Fruit fly (Drosophila melanogaster) whole organism, embryonic: Measurements from ENCODE around the gene stac.

Experiments
- Atf3 ChIP-seq: fragments of 200-800 bp; sonication (Bioruptor generic); optimal IDR thresholded peaks from 3 replicates; lab custom pipeline; 2016; ENCODE audit warnings: missing biosample characterization, missing genetic modification characterization
- Blimp-1 ChIP-seq: fragments of 200-800 bp; sonication (Bioruptor generic); optimal IDR thresholded peaks from 3 replicates; lab custom pipeline; 2018; ENCODE audit warnings: missing biosample characterization, missing genetic modification characterization, mild to moderate bottlenecking, moderate library complexity, missing genetic modification reagents
- CG11560 ChIP-seq: fragments of 200-800 bp; sonication (Bioruptor generic); IDR thresholded peaks from 3 replicates; pipeline ENCODE4 v1.3.6; 2022; ENCODE audit warnings: missing biosample characterization, missing genetic modification characterization
- CG11723 ChIP-seq: fragments of 200-800 bp; sonication (Bioruptor generic); optimal IDR thresholded peaks from 2 replicates; lab custom pipeline; 2017; ENCODE audit warnings: missing biosample characterization, mild to moderate bottlenecking, missing genetic modification characterization
- CG12071 ChIP-seq: fragments of 200-800 bp; sonication (Bioruptor generic); optimal IDR thresholded peaks from 3 replicates; lab custom pipeline; 2018; ENCODE audit warnings: missing biosample characterization, mild to moderate bottlenecking, missing genetic modification characterization
- CG13775 ChIP-seq: fragments of 200-800 bp; sonication (Bioruptor generic); optimal IDR thresholded peaks from 3 replicates; lab custom pipeline; 2017; ENCODE audit warnings: missing biosample characterization, mild to moderate bottlenecking, missing genetic modification characterization
- CG17359 ChIP-seq: fragments of 200-800 bp; sonication (Bioruptor generic); optimal IDR thresholded peaks from 3 replicates; lab custom pipeline; 2018; ENCODE audit warnings: missing biosample characterization, mild to moderate bottlenecking, missing genetic modification characterization, moderate library complexity
- CG34376 ChIP-seq: fragments of 200-800 bp; sonication (Bioruptor generic); optimal IDR thresholded peaks from 2 replicates; lab custom pipeline; 2018; ENCODE audit warnings: missing biosample characterization, mild to moderate bottlenecking, missing genetic modification characterization
- CG3995 ChIP-seq: fragments of 200-800 bp; sonication (Bioruptor generic); optimal IDR thresholded peaks from 3 replicates; lab custom pipeline; 2016; ENCODE audit warnings: missing biosample characterization, missing genetic modification characterization
- CG43689 ChIP-seq: fragments of 200-800 bp; sonication (Bioruptor generic); IDR thresholded peaks from 2 replicates; pipeline ENCODE4 v1.3.6; 2022; ENCODE audit warnings: missing biosample characterization, missing genetic modification characterization
- CG6854 ChIP-seq: fragments of 200-800 bp; sonication (Bioruptor generic); optimal IDR thresholded peaks from 3 replicates; lab custom pipeline; 2017; ENCODE audit warnings: missing biosample characterization, mild to moderate bottlenecking, missing genetic modification characterization
- CG7987 ChIP-seq: fragments of 200-800 bp; sonication (Bioruptor generic); optimal IDR thresholded peaks from 2 replicates; lab custom pipeline; 2018; ENCODE audit warnings: missing biosample characterization, mild to moderate bottlenecking, missing genetic modification characterization, moderate library complexity
- CG8388 ChIP-seq: fragments of 200-800 bp; sonication (Bioruptor generic); optimal IDR thresholded peaks from 2 replicates; lab custom pipeline; 2019; ENCODE audit warnings: missing biosample characterization, mild to moderate bottlenecking, missing genetic modification characterization, moderate library complexity
- D19B ChIP-seq: fragments of 200-800 bp; sonication (Bioruptor generic); optimal IDR thresholded peaks from 2 replicates; lab custom pipeline; 2017; ENCODE audit warnings: missing biosample characterization, mild to moderate bottlenecking, missing genetic modification characterization
- Dad ChIP-seq: fragments of 200-800 bp; sonication (Bioruptor generic); optimal IDR thresholded peaks from 3 replicates; lab custom pipeline; 2016; ENCODE audit warnings: missing biosample characterization, missing genetic modification characterization
- Ets65A ChIP-seq: fragments of 200-800 bp; sonication (Bioruptor generic); peaks from one replicate; lab custom pipeline; 2016; ENCODE audit warnings: missing biosample characterization, missing genetic modification characterization
- Ets97D ChIP-seq: fragments of 200-800 bp; sonication (Bioruptor generic); optimal IDR thresholded peaks from 3 replicates; lab custom pipeline; 2016; ENCODE audit warnings: missing biosample characterization, missing genetic modification characterization
- Fer2 ChIP-seq: fragments of 200-800 bp; sonication (Bioruptor generic); optimal IDR thresholded peaks from 2 replicates; lab custom pipeline; 2018; ENCODE audit warnings: missing biosample characterization, mild to moderate bottlenecking, missing genetic modification characterization, moderate library complexity
- Hmr ChIP-seq: fragments of 200-800 bp; sonication (Bioruptor generic); optimal IDR thresholded peaks from 3 replicates; lab custom pipeline; 2017; ENCODE audit warnings: mild to moderate bottlenecking, missing biosample characterization, missing genetic modification reagents, missing genetic modification characterization
- Jarid2 ChIP-seq: fragments of 200-800 bp; sonication (Bioruptor generic); optimal IDR thresholded peaks from 3 replicates; lab custom pipeline; 2017; ENCODE audit warnings: mild to moderate bottlenecking, missing biosample characterization, missing genetic modification reagents, missing genetic modification characterization
- MESR4 ChIP-seq: fragments of 200-800 bp; sonication (Bioruptor generic); optimal IDR thresholded peaks from 2 replicates; lab custom pipeline; 2018; ENCODE audit warnings: missing biosample characterization, mild to moderate bottlenecking, missing genetic modification characterization, moderate library complexity
- Myb ChIP-seq: fragments of 200-800 bp; sonication (Bioruptor generic); optimal IDR thresholded peaks from 2 replicates; lab custom pipeline; 2016; ENCODE audit warnings: missing biosample characterization, missing genetic modification characterization
- NFAT ChIP-seq: fragments of 200-800 bp; sonication (Bioruptor generic); IDR thresholded peaks from 2 replicates; pipeline ENCODE4 v1.3.6; 2022; ENCODE audit warnings: missing biosample characterization, missing genetic modification characterization
- Nf-YC ChIP-seq: fragments of 200-800 bp; optimal IDR thresholded peaks from 3 replicates; lab custom pipeline; 2019; ENCODE audit warnings: missing biosample characterization, mild to moderate bottlenecking, missing genetic modification characterization, moderate library complexity
- NfI ChIP-seq: fragments of 200-800 bp; sonication (Bioruptor generic); optimal IDR thresholded peaks from 3 replicates; lab custom pipeline; 2018; ENCODE audit warnings: missing biosample characterization, mild to moderate bottlenecking, missing genetic modification characterization, moderate library complexity
- Sry-β ChIP-seq: fragments of 200-800 bp; sonication (Bioruptor generic); optimal IDR thresholded peaks from 2 replicates; lab custom pipeline; 2018; ENCODE audit warnings: missing biosample characterization, mild to moderate bottlenecking, missing genetic modification characterization, moderate library complexity
- Stat92E ChIP-seq, 3 experiments: fragments of >200 bp in 2 of 3; fragments of 200-800 bp in 1 of 3; sonication (Bioruptor generic) in 1 of 3; optimal IDR thresholded peaks; 2 replicates each; lab custom pipeline; 2017 to 2019; ENCODE audit warnings: missing biosample characterization in 3 of 3, missing genetic modification characterization in 3 of 3, mild to moderate bottlenecking in 1 of 3, moderate library complexity in 1 of 3
- abd-A ChIP-seq: fragments of 200-800 bp; sonication (Bioruptor generic); optimal IDR thresholded peaks from 3 replicates; lab custom pipeline; 2019; ENCODE audit warnings: missing biosample characterization, mild to moderate bottlenecking, missing genetic modification characterization, moderate library complexity
- btn ChIP-seq: fragments of 200-800 bp; sonication (Bioruptor generic); optimal IDR thresholded peaks from 2 replicates; lab custom pipeline; 2016; ENCODE audit warnings: missing biosample characterization, missing genetic modification characterization
- cg ChIP-seq: fragments of 200-800 bp; sonication (Bioruptor generic); optimal IDR thresholded peaks from 3 replicates; lab custom pipeline; 2019; ENCODE audit warnings: missing biosample characterization, mild to moderate bottlenecking, missing genetic modification characterization, moderate library complexity
- corto ChIP-seq: fragments of 200-800 bp; sonication (Bioruptor generic); optimal IDR thresholded peaks from 2 replicates; lab custom pipeline; 2016; ENCODE audit warnings: missing biosample characterization, mild to moderate bottlenecking, missing genetic modification characterization, moderate library complexity
- cwo ChIP-seq: fragments of 200-800 bp; sonication (Bioruptor generic); optimal IDR thresholded peaks from 3 replicates; lab custom pipeline; 2017; ENCODE audit warnings: missing biosample characterization, missing genetic modification characterization, mild to moderate bottlenecking, moderate library complexity, missing genetic modification reagents
- dmrt99B ChIP-seq: fragments of 200-800 bp; sonication (Bioruptor generic); optimal IDR thresholded peaks from 2 replicates; lab custom pipeline; 2018; ENCODE audit warnings: missing biosample characterization, mild to moderate bottlenecking, missing genetic modification characterization, moderate library complexity
- exex ChIP-seq: fragments of 200-800 bp; sonication (Bioruptor generic); optimal IDR thresholded peaks from 4 replicates; lab custom pipeline; 2018; ENCODE audit warnings: missing biosample characterization, mild to moderate bottlenecking, missing genetic modification characterization, moderate library complexity
- fu2 ChIP-seq: fragments of 200-800 bp; sonication (Bioruptor generic); optimal IDR thresholded peaks from 2 replicates; lab custom pipeline; 2016; ENCODE audit warnings: missing biosample characterization, missing genetic modification characterization
- gfzf ChIP-seq: fragments of 200-800 bp; sonication (Bioruptor generic); optimal IDR thresholded peaks from 2 replicates; lab custom pipeline; 2016; ENCODE audit warnings: missing biosample characterization, mild to moderate bottlenecking, missing genetic modification characterization, moderate library complexity
- grn ChIP-seq: fragments of 200-800 bp; sonication (Bioruptor generic); optimal IDR thresholded peaks from 3 replicates; lab custom pipeline; 2017; ENCODE audit warnings: missing biosample characterization, missing genetic modification characterization
- gsb-n ChIP-seq: fragments of 200-800 bp; sonication (Bioruptor generic); optimal IDR thresholded peaks from 3 replicates; lab custom pipeline; 2018; ENCODE audit warnings: missing biosample characterization, mild to moderate bottlenecking, missing genetic modification characterization
- jumu ChIP-seq: fragments of 200-800 bp; sonication (Bioruptor generic); optimal IDR thresholded peaks from 3 replicates; lab custom pipeline; 2016; ENCODE audit warnings: missing biosample characterization, missing genetic modification characterization
- kni ChIP-seq: fragments of 200-800 bp; sonication (Bioruptor generic); optimal IDR thresholded peaks from 3 replicates; lab custom pipeline; 2017; ENCODE audit warnings: mild to moderate bottlenecking, missing biosample characterization, missing genetic modification reagents, missing genetic modification characterization
- lab ChIP-seq: fragments of 200-800 bp; sonication (Bioruptor generic); optimal IDR thresholded peaks from 3 replicates; lab custom pipeline; 2017; ENCODE audit warnings: missing biosample characterization, missing genetic modification characterization, mild to moderate bottlenecking, moderate library complexity, missing genetic modification reagents
- luna ChIP-seq: fragments of 200-800 bp; sonication (Bioruptor generic); optimal IDR thresholded peaks from 2 replicates; lab custom pipeline; 2016; ENCODE audit warnings: missing biosample characterization, missing genetic modification characterization
- nom ChIP-seq: fragments of 200-800 bp; sonication (Bioruptor generic); optimal IDR thresholded peaks from 2 replicates; lab custom pipeline; 2017; ENCODE audit warnings: missing biosample characterization, missing genetic modification characterization, mild to moderate bottlenecking, moderate library complexity, missing genetic modification reagents
- pfk ChIP-seq: fragments of 200-800 bp; sonication (Bioruptor generic); optimal IDR thresholded peaks from 2 replicates; lab custom pipeline; 2018; ENCODE audit warnings: missing biosample characterization, mild to moderate bottlenecking, missing genetic modification characterization, moderate library complexity
- stwl ChIP-seq: fragments of 200-800 bp; sonication (Bioruptor generic); optimal IDR thresholded peaks from 3 replicates; lab custom pipeline; 2018; ENCODE audit warnings: missing biosample characterization, mild to moderate bottlenecking, missing genetic modification characterization, moderate library complexity
- tll ChIP-seq, 2 experiments: fragments of 200-800 bp in 1 of 2; fragments of >200 bp in 1 of 2; sonication (Bioruptor generic) in 1 of 2; optimal IDR thresholded peaks; 2 replicates each; lab custom pipeline; 2017 to 2019; ENCODE audit warnings: missing biosample characterization in 2 of 2, missing genetic modification characterization in 2 of 2, mild to moderate bottlenecking in 1 of 2, moderate library complexity in 1 of 2
- wek ChIP-seq: fragments of 200-800 bp; sonication (Bioruptor generic); optimal IDR thresholded peaks from 3 replicates; lab custom pipeline; 2018; ENCODE audit warnings: missing biosample characterization, mild to moderate bottlenecking, missing genetic modification characterization, moderate library complexity

stac gene

DNA sequence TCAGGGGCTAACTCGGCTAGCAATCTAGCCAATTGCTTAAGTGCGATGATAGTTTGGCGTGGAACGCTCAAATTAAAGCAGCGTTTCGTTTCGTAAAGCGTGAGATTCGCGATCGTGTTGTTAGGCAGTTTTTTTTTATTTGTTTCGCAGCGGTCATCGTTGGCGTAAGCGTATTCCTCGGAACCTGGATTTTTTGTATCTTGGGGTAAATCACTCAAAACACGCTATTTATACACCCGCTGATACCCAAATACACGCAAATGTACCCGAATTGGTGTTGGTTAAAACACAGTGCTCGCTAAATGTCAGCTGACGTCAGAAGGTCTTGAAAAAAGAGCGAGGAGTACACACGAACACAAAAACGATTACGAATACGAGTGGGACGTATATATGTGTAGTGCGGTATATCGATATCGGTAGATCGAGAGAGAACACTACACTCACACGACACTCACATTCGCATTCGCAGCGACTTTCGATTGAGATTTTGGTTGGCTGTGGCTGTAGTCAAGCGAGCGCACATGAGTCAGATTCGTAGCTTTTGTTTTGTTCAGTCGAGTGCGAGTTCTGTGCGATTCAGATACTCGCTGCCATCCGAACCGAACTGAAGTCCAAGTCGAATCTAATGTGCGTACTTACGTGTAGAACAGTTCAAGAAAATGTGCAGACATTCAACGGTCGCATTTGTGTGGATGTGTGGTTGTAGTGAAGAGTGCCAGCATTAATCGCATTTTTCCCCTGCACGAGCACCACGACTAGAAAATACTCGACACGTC, 6.2 kb upstream of the stac start (continued):
- TF ChIP-seq jumu (GFP tag; lab: Kevin White, UChicago) (peak; percentile 17), Jarid2 (GFP tag; lab: Kevin White, UChicago) (peak; percentile 85), grn (peak; percentile 55), stwl (peak; percentile 73), CG34376 (peak; percentile 91), NfI (GFP tag; lab: Kevin White, UChicago) (peak; percentile 7), Myb (GFP tag; lab: Kevin White, UChicago) (peak; percentile 9), CG13775 (no peak), nom (GFP tag; lab: Kevin White, UChicago) (peak; percentile 83), fu2 (GFP tag; lab: Kevin White, UChicago) (no peak), Dad (GFP tag; lab: Kevin White, UChicago) (no peak), corto (peak; percentile 58), CG43689 (no peak), exex (peak; percentile 88), cwo (peak; percentile 49), gsb-n (tag; lab: Kevin White, UChicago) (no peak), kni (GFP tag; lab: Kevin White, UChicago) (peak; percentile 70), CG11723 (GFP tag; lab: Kevin White, UChicago) (no peak), wek (GFP tag; lab: Kevin White, UChicago) (no peak), dmrt99B (no peak), CG17359 (tag; lab: Kevin White, UChicago) (peak; percentile 13), Nf-YC (tag; lab: Kevin White, UChicago) (peak; percentile 85), gfzf (peak; percentile 49), Blimp-1 (GFP tag; lab: Kevin White, UChicago) (peak; percentile 55), Fer2 (tag; lab: Kevin White, UChicago) (peak; percentile 14), CG3995 (peak; percentile 65), Stat92E (GFP tag; optimal IDR thresholded peaks at IDR 0.05; lab: Kevin White, UChicago) (peak in 1 of 3 experiments; percentile 62), CG8388 (GFP tag; lab: Kevin White, UChicago) (peak; percentile 100), Sry-β (GFP tag; lab: Kevin White, UChicago) (peak; percentile 40), tll (GFP tag; optimal IDR thresholded peaks at IDR 0.05; lab: Kevin White, UChicago) (peak in 1 of 2 experiments; percentile 47), NFAT (no peak), luna (no peak), MESR4 (GFP tag; lab: Kevin White, UChicago) (peak; percentile 56), CG11560 (tag; lab: Robert Waterston, UW) (no peak), Hmr (GFP tag; lab: Kevin White, UChicago) (peak; percentile 67), Atf3 (GFP tag; lab: Kevin White, UChicago) (peak; percentile 35), D19B (GFP tag; lab: Kevin White, UChicago) (no peak), Ets97D (GFP tag; lab: Kevin White, UChicago) (no peak), btn (GFP tag; lab: Kevin White, UChicago) (no peak), CG7987 (peak; percentile 52), Ets65A (GFP tag; lab: Kevin White, UChicago) (no peak), CG12071 (GFP tag; lab: Kevin White, UChicago) (peak; percentile 61), abd-A (tag; lab: Kevin White, UChicago) (peak; percentile 80), CG6854 (GFP tag; lab: Kevin White, UChicago) (peak; percentile 10), cg (GFP tag; lab: Kevin White, UChicago) (peak; percentile 99), lab (peak; percentile 72), pfk (GFP tag; lab: Kevin White, UChicago) (peak; percentile 94)
